Worm (Caenorhabditis elegans) whole organism, early embryonic: Measurements from ENCODE around the gene C10E2.1.

Experiments used
- B0310.2 ChIP-seq: sonication (generic microtip); optimal IDR thresholded peaks from 2 replicates; lab custom pipeline; 2016; ENCODE audit warnings: mild to moderate bottlenecking, missing genetic modification characterization, missing compliant biosample characterization
- F13C5.2 ChIP-seq: sonication (generic microtip); optimal IDR thresholded peaks from 2 replicates; lab custom pipeline; 2017; ENCODE audit warnings: mild to moderate bottlenecking, missing genetic modification characterization, inconsistent platforms, missing compliant biosample characterization
- aly-1 ChIP-seq: sonication (generic microtip); optimal IDR thresholded peaks from 2 replicates; lab custom pipeline; 2016; ENCODE audit warnings: missing genetic modification characterization, missing compliant biosample characterization
- ama-1 ChIP-seq: fragments of 150-350 bp; optimal IDR thresholded peaks from 2 replicates; lab custom pipeline; 2014
- ceh-13 ChIP-seq: fragments of 200-800 bp; sonication (Bioruptor generic); optimal IDR thresholded peaks from 2 replicates; lab custom pipeline; 2018; ENCODE audit warnings: mild to moderate bottlenecking, missing genetic modification characterization, missing compliant biosample characterization
- ceh-36 ChIP-seq: sonication (generic microtip); optimal IDR thresholded peaks from 2 replicates; lab custom pipeline; 2016; ENCODE audit warnings: missing genetic modification characterization, inconsistent platforms, missing compliant biosample characterization
- ets-7 ChIP-seq: sonication (generic microtip); optimal IDR thresholded peaks from 2 replicates; lab custom pipeline; 2016; ENCODE audit warnings: missing genotype, missing genetic modification characterization, missing compliant biosample characterization
- flt-1 ChIP-seq: fragments of 200-800 bp; sonication (Bioruptor generic); IDR thresholded peaks from 2 replicates; pipeline ENCODE4 v1.3.6; 2022; ENCODE audit warnings: missing genetic modification characterization, missing compliant biosample characterization
- hmbx-1 ChIP-seq: sonication (generic microtip); optimal IDR thresholded peaks from 2 replicates; lab custom pipeline; 2016; ENCODE audit warnings: mild to moderate bottlenecking, missing genetic modification characterization, missing compliant biosample characterization
- hmg-4 ChIP-seq: fragments of 200-800 bp; sonication (Bioruptor generic); optimal IDR thresholded peaks from 2 replicates; lab custom pipeline; 2018; ENCODE audit warnings: mild to moderate bottlenecking, missing genetic modification characterization, missing compliant biosample characterization
- hnd-1 ChIP-seq: sonication (generic microtip); optimal IDR thresholded peaks from 2 replicates; lab custom pipeline; 2016; ENCODE audit warnings: missing genetic modification characterization, missing compliant biosample characterization
- pes-1 ChIP-seq: fragments of 200-800 bp; sonication (Bioruptor generic); IDR thresholded peaks from 2 replicates; pipeline ENCODE4 v1.3.6; 2022; ENCODE audit warnings: missing genetic modification reagents, missing genetic modification characterization, missing compliant biosample characterization
- scrt-1 ChIP-seq: fragments of 200-800 bp; sonication (Bioruptor generic); IDR thresholded peaks from 2 replicates; pipeline ENCODE4 v1.3.6; 2022; ENCODE audit warnings: missing genetic modification characterization, missing compliant biosample characterization
- sea-1 ChIP-seq: fragments of 200-800 bp; sonication (Bioruptor generic); conservative IDR thresholded peaks from 2 replicates; pipeline ENCODE4 v1.3.6; 2022; ENCODE audit warnings: missing genetic modification characterization, missing compliant biosample characterization
- tbx-11 ChIP-seq: fragments of 200-800 bp; sonication (Bioruptor generic); IDR thresholded peaks from 2 replicates; pipeline ENCODE4 v1.3.6; 2022; ENCODE audit warnings: missing genetic modification characterization, missing compliant biosample characterization
- tbx-37 ChIP-seq: fragments of 200-800 bp; sonication (Bioruptor generic); conservative IDR thresholded peaks from 2 replicates; pipeline ENCODE4 v1.3.6; 2022; ENCODE audit warnings: missing genetic modification reagents, missing genetic modification characterization, missing compliant biosample characterization
- tra-4 ChIP-seq: sonication (generic microtip); optimal IDR thresholded peaks from 2 replicates; lab custom pipeline; 2017; ENCODE audit warnings: missing genetic modification characterization, missing compliant biosample characterization

C10E2.1 gene

ce11 chrX:16762529-16762928 lies at the start of gene C10E2.1:
Gene C10E2.1 (plus strand): TSS chrX:16762829.
- TF ChIP-seq ceh-36 (no peak), hmg-4 (GFP tag; lab: Kevin White, UChicago) (no peak), ama-1 (no peak), tra-4 (no peak), hmbx-1 (no peak), ceh-13 (GFP tag; lab: Kevin White, UChicago) (no peak), flt-1 (GFP tag; lab: Robert Waterston, UW) (no peak), pes-1 (no peak), aly-1 (tag; lab: Kevin White, UChicago) (no peak), ets-7 (tag; lab: Kevin White, UChicago) (no peak), sea-1 (GFP tag; lab: Robert Waterston, UW) (no peak), B0310.2 (tag; lab: Kevin White, UChicago) (no peak), hnd-1 (tag; lab: Kevin White, UChicago) (no peak), tbx-11 (GFP tag; lab: Robert Waterston, UW) (no peak), scrt-1 (GFP tag; lab: Robert Waterston, UW) (no peak), F13C5.2 (tag; lab: Kevin White, UChicago) (no peak), tbx-37 (no peak)

DNA sequence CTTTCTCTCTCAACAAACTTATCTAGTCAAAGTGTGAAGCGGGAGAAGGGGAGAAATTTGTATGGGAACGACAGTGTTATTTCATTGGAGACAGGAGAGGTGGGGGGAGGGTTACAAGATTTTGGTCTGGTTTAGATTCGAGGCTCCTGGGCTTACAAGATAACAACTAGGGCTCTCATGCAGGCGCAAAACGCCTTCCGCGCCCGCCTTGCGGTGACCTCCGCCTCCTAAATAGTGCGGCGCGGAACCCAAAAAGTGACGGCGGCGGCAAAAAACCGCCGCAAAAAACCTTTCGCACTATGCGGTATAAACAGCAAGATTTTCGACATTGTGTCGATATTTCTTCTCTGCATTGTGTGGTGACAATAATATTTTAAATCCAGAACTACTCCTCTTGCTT lies 46.7 kb upstream of the C10E2.1 start:
- TF ChIP-seq flt-1 (GFP tag; lab: Robert Waterston, UW) (no peak), hmbx-1 (no peak)

- TF ChIP-seq tbx-11 (GFP tag; lab: Robert Waterston, UW) (no peak), hmg-4 (GFP tag; lab: Kevin White, UChicago) (no peak), ets-7 (tag; lab: Kevin White, UChicago) (no peak), tbx-37 (no peak), scrt-1 (GFP tag; lab: Robert Waterston, UW) (no peak), ceh-13 (GFP tag; lab: Kevin White, UChicago) (no peak)
Measured at ce11 chrX:16721930-16722329, 40.7 kb upstream of the C10E2.1 start.

DNA sequence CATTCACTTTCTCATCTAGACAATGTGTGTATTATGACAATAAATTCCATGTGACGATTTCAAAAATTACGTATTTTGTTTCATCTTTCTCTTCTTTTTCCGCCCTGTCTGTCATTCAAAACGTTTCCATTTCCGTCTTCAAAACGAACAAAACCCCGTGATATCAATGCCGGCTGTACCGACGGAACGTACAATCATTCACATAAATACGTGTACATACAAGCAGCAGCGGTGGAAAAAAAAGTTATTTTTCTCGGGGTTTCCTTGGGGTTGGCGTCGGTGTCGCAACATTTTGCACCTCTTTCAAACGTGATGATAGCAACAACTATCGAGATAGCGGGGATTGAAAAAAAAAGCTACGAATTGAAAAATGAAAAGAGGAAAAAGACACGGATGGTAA lies 37.7 kb upstream of the C10E2.1 start:
- no peak for TF ChIP-seq flt-1 (GFP tag; lab: Robert Waterston, UW)
- TF ChIP-seq ets-7 (tag; lab: Kevin White, UChicago), result no peak
- no peak for TF ChIP-seq ceh-36
- TF ChIP-seq pes-1, result no peak
- TF ChIP-seq aly-1 (tag; lab: Kevin White, UChicago), result no peak
- TF ChIP-seq tra-4, result no peak
- TF ChIP-seq hnd-1 (tag; lab: Kevin White, UChicago), result no peak
- no peak for TF ChIP-seq hmbx-1
- TF ChIP-seq F13C5.2 (tag; lab: Kevin White, UChicago), result no peak
- no peak for TF ChIP-seq ceh-13 (GFP tag; lab: Kevin White, UChicago)
- no peak for TF ChIP-seq ama-1
- TF ChIP-seq hmg-4 (GFP tag; lab: Kevin White, UChicago), result no peak
- no peak for TF ChIP-seq scrt-1 (GFP tag; lab: Robert Waterston, UW)
- TF ChIP-seq tbx-11 (GFP tag; lab: Robert Waterston, UW), result no peak
- TF ChIP-seq tbx-37, result no peak
- no peak for TF ChIP-seq B0310.2 (tag; lab: Kevin White, UChicago)
- TF ChIP-seq sea-1 (GFP tag; lab: Robert Waterston, UW), result no peak

DNA sequence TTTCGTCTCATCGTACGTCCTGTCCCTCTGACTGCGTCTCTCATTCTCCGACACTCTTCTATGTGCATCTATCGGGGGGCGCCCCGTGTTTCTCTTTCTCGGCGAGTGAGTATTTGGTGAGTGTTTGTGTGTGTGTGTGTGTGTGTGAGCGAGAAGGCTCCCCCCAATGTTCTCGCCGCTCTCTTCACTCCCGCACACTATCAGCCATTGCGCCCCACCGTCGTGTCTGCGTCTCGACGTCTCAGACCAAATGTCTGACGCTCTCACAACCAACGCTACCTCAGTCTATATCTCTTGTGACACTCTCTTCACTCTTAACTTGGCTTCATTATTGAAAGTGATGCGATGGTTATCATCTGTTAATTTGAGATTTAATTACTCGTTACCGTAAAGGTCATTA lies 35.8 kb upstream of the C10E2.1 start:
- TF ChIP-seq ceh-36 (peak; percentile 8), tbx-37 (0 out of 2 replicates have a peak, but pooled peaks have one; percentile 38), B0310.2 (tag; lab: Kevin White, UChicago) (no peak), tra-4 (no peak), F13C5.2 (tag; lab: Kevin White, UChicago) (peak; percentile 74), aly-1 (tag; lab: Kevin White, UChicago) (peak; percentile 27), hmbx-1 (no peak), pes-1 (peak; percentile 58), flt-1 (GFP tag; lab: Robert Waterston, UW) (peak; percentile 24; the same call in 1 of the 2 replicates), ceh-13 (GFP tag; lab: Kevin White, UChicago) (no peak), hnd-1 (tag; lab: Kevin White, UChicago) (no peak), ets-7 (tag; lab: Kevin White, UChicago) (no peak), ama-1 (no peak), tbx-11 (GFP tag; lab: Robert Waterston, UW) (no peak), scrt-1 (GFP tag; lab: Robert Waterston, UW) (no peak), hmg-4 (GFP tag; lab: Kevin White, UChicago) (peak; percentile 89), sea-1 (GFP tag; lab: Robert Waterston, UW) (no peak)

DNA sequence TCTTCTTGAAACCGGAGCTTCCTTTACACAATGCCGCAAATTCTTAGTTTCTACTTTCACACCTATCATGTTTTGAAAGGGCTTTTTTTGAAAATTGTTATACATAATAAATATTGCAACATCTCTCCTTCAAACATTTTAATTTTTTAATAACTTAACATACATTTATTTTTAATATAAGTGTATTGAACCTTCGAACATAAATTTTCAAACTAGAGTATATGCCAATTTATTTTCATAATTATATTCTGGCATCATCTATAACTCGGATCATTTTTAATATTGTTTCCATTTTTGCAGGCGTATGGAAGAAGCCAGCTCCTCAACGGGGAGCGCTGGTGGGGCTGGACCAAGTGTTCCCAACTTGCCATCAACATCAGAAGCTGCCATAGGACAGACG lies 33.4 kb upstream of the C10E2.1 start, which contains the start of gene hda-4:
TSS of gene hda-4 (plus strand) at position 301 of the 400 bp plus-strand sequence.
- TF ChIP-seq ceh-36 (no peak), tbx-11 (GFP tag; lab: Robert Waterston, UW) (no peak), tbx-37 (no peak), flt-1 (GFP tag; lab: Robert Waterston, UW) (no peak), ceh-13 (GFP tag; lab: Kevin White, UChicago) (no peak), pes-1 (no peak), hmbx-1 (no peak), tra-4 (no peak), aly-1 (tag; lab: Kevin White, UChicago) (no peak), hnd-1 (tag; lab: Kevin White, UChicago) (no peak), B0310.2 (tag; lab: Kevin White, UChicago) (no peak), ets-7 (tag; lab: Kevin White, UChicago) (no peak), ama-1 (no peak)

DNA sequence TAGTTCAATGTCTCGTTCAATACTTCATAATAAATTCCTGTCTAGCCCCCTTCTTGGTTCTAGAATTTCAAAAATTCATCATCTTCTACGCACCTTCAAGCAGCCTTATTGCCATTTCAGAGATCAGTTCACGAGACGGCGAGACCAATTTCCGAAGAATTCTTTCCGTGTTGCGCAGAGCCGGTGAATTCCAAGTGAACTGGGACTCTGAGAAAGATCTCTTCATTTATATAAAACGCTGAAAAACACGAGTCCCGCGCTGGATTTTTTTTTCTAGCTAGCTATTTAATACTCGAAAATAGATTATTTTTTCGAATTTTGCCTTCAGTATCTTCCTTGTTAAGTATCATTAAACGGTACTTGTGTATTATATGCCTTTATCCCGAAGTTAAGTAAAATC lies 31.5 kb upstream of the C10E2.1 start:
- no peak for TF ChIP-seq hmbx-1
- TF ChIP-seq tbx-37, result no peak
- TF ChIP-seq ceh-36, result no peak
- TF ChIP-seq hmg-4 (GFP tag; lab: Kevin White, UChicago), result no peak
- no peak for TF ChIP-seq ceh-13 (GFP tag; lab: Kevin White, UChicago)
- no peak for TF ChIP-seq sea-1 (GFP tag; lab: Robert Waterston, UW)
- TF ChIP-seq aly-1 (tag; lab: Kevin White, UChicago), result no peak
- TF ChIP-seq B0310.2 (tag; lab: Kevin White, UChicago), result no peak
- no peak for TF ChIP-seq pes-1
- TF ChIP-seq F13C5.2 (tag; lab: Kevin White, UChicago), result no peak
- no peak for TF ChIP-seq flt-1 (GFP tag; lab: Robert Waterston, UW)
- TF ChIP-seq ets-7 (tag; lab: Kevin White, UChicago), result no peak
- no peak for TF ChIP-seq tbx-11 (GFP tag; lab: Robert Waterston, UW)
- TF ChIP-seq scrt-1 (GFP tag; lab: Robert Waterston, UW), result no peak
- no peak for TF ChIP-seq tra-4
- TF ChIP-seq hnd-1 (tag; lab: Kevin White, UChicago), result no peak
- no peak for TF ChIP-seq ama-1
